Fruit fly (Drosophila melanogaster): ENCODE results near the gene CG32473.

CG32473 gene

dm6 chr3R:13257110-13257509, 45.3 kb upstream of the CG32473 start (continued):
- TF ChIP-seq CG3065 (GFP tag; optimal IDR thresholded peaks at IDR 0.05) = no peak
- no peak for TF ChIP-seq Mrtf (GFP tag; IDR thresholded peaks at IDR 0.05)
- TF ChIP-seq mam (GFP tag; optimal IDR thresholded peaks at IDR 0.05) = peak; percentile 8
- TF ChIP-seq CG2678 (tag; optimal IDR thresholded peaks at IDR 0.05) = peak; percentile 20
- no peak for TF ChIP-seq CG17829 (tag; optimal IDR thresholded peaks at IDR 0.05)
- no peak for TF ChIP-seq eyg (GFP tag; optimal IDR thresholded peaks at IDR 0.05)
- peak; percentile 5 for TF ChIP-seq CG7556 (GFP tag; optimal IDR thresholded peaks at IDR 0.05)
- TF ChIP-seq CG30403 (GFP tag; optimal IDR thresholded peaks at IDR 0.05) = peak; percentile 3
- no peak for TF ChIP-seq seq (GFP tag; IDR thresholded peaks at IDR 0.05)
- 0 out of 2 replicates have a peak, but pooled peaks have one; percentile 3 for TF ChIP-seq slbo (GFP tag; IDR thresholded peaks at IDR 0.05)
- TF ChIP-seq CG9817 (tag; optimal IDR thresholded peaks at IDR 0.05) = no peak
- TF ChIP-seq phol (tag; optimal IDR thresholded peaks at IDR 0.05) = no peak
- no peak for TF ChIP-seq Sry-β (GFP tag; optimal IDR thresholded peaks at IDR 0.05)
- TF ChIP-seq CG12391 (tag; optimal IDR thresholded peaks at IDR 0.05) = no peak
- peak; percentile 17 for TF ChIP-seq CG3281 (GFP tag; optimal IDR thresholded peaks at IDR 0.05)
- no peak for TF ChIP-seq row (GFP tag; IDR thresholded peaks at IDR 0.05)
- TF ChIP-seq CG4854 (GFP tag; optimal IDR thresholded peaks at IDR 0.05) = no peak
- TF ChIP-seq gro (GFP tag; optimal IDR thresholded peaks at IDR 0.05) = no peak
- TF ChIP-seq org-1 (GFP tag; optimal IDR thresholded peaks at IDR 0.05) = peak; percentile 10
- no peak for TF ChIP-seq Xrp1 (GFP tag; IDR thresholded peaks at IDR 0.05)
- TF ChIP-seq repo (GFP tag; optimal IDR thresholded peaks at IDR 0.05) = no peak
- TF ChIP-seq emc (GFP tag; optimal IDR thresholded peaks at IDR 0.05) = no peak
- no peak for TF ChIP-seq ttk (GFP tag; IDR thresholded peaks at IDR 0.05)
- TF ChIP-seq CG4360 (GFP tag; IDR thresholded peaks at IDR 0.05) = no peak
- TF ChIP-seq CG14014 (GFP tag; IDR thresholded peaks at IDR 0.05) = 0 out of 2 replicates have a peak, but pooled peaks have one; percentile 11
- TF ChIP-seq gcm (GFP tag; optimal IDR thresholded peaks at IDR 0.05) = no peak
- TF ChIP-seq esg (GFP tag; conservative IDR thresholded peaks at IDR 0.05) = no peak
- TF ChIP-seq CG12299 (tag; optimal IDR thresholded peaks at IDR 0.05) = no peak
- no peak for TF ChIP-seq CG2202 (tag; optimal IDR thresholded peaks at IDR 0.05)
- TF ChIP-seq Hr51 (GFP tag; optimal IDR thresholded peaks at IDR 0.05) = peak in 1 of 2 experiments; percentile 20
- no peak for TF ChIP-seq CG10209 (GFP tag; optimal IDR thresholded peaks at IDR 0.05)
- no peak for TF ChIP-seq stc (GFP tag; IDR thresholded peaks at IDR 0.05)
- peak; percentile 7 for TF ChIP-seq cwo (GFP tag; optimal IDR thresholded peaks at IDR 0.05)
- TF ChIP-seq D19B (GFP tag; optimal IDR thresholded peaks at IDR 0.05) = no peak
- TF ChIP-seq so (GFP tag; IDR thresholded peaks at IDR 0.05) = no peak
- no peak for TF ChIP-seq CG1529 (GFP tag; optimal IDR thresholded peaks at IDR 0.05)
- peak; percentile 32 for TF ChIP-seq gem (tag; optimal IDR thresholded peaks at IDR 0.05)
- no peak for TF ChIP-seq CG30020 (tag; optimal IDR thresholded peaks at IDR 0.05)
- no peak for TF ChIP-seq scrt (GFP tag; optimal IDR thresholded peaks at IDR 0.05)
- no peak for TF ChIP-seq cas (GFP tag; IDR thresholded peaks at IDR 0.05)
- TF ChIP-seq her (GFP tag; optimal IDR thresholded peaks at IDR 0.05) = no peak
- TF ChIP-seq CG11398 (GFP tag; optimal IDR thresholded peaks at IDR 0.05) = no peak
- no peak for TF ChIP-seq CG6854 (GFP tag; optimal IDR thresholded peaks at IDR 0.05)
- TF ChIP-seq Max (GFP tag; optimal IDR thresholded peaks at IDR 0.05) = no peak
- TF ChIP-seq CG8290 (GFP tag; optimal IDR thresholded peaks at IDR 0.05) = no peak
- TF ChIP-seq CG8290 (tag; optimal IDR thresholded peaks at IDR 0.05) = peak in 1 of 2 experiments; percentile 0
- no peak for TF ChIP-seq Usf (GFP tag; optimal IDR thresholded peaks at IDR 0.05)
- peak; percentile 35 for TF ChIP-seq Hmr (GFP tag; optimal IDR thresholded peaks at IDR 0.05)
- TF ChIP-seq lmd (GFP tag; IDR thresholded peaks at IDR 0.05) = no peak
- peak; percentile 6 for TF ChIP-seq Fer1 (GFP tag; optimal IDR thresholded peaks at IDR 0.05)
- no peak for TF ChIP-seq pros (GFP tag; optimal IDR thresholded peaks at IDR 0.05)
- no peak for TF ChIP-seq ind (GFP tag; optimal IDR thresholded peaks at IDR 0.05)
